Fruit fly (Drosophila melanogaster): ENCODE results near the gene CG11586.

The CG11586 gene

DNA sequence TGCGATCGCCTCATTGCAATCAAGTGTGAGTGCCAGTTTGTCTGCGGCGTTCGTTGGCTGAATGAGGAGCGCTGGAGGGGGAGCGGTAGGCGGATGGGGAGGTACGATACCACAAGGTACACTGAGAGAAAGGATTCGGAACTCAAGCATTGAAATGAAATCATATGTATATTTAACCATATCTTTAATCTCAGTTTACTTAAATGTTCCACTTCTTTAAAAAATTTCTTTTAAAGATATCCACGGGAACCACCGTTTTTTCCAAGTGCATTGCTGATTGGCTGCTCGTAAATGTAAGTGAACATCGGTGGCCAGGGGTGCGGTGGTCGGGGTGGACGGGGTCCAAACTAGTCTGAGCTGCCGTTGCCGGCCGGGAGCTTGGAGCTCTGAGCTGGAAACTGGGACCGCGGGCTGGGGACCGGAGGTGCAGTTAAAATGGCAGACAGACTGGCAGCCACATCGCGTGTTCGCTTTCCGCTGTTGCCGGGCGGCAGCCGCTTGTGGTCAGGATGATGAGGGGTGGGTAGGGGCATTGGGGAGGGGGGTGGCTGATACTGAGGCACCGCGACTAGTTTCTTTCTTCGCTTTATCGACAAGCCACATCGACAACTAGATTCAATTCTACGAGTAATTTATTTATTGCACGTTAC is 34.0 kb downstream of the CG11586 start (continued):
- TF ChIP-seq bigmax (GFP tag; optimal IDR thresholded peaks at IDR 0.05) (peak; percentile 38), CG1233 (GFP tag; optimal IDR thresholded peaks at IDR 0.05) (peak; percentile 88), gfzf (GFP tag; optimal IDR thresholded peaks at IDR 0.05) (peak; percentile 14), Atf3 (GFP tag; optimal IDR thresholded peaks at IDR 0.05) (peak; percentile 97), disco-r (GFP tag; optimal IDR thresholded peaks at IDR 0.05) (peak; percentile 87), stc (GFP tag; IDR thresholded peaks at IDR 0.05) (peak; percentile 97), BtbVII (GFP tag; optimal IDR thresholded peaks at IDR 0.05) (peak; percentile 90), Dref (GFP tag; IDR thresholded peaks at IDR 0.05) (no peak), sima (GFP tag; optimal IDR thresholded peaks at IDR 0.05) (peak; percentile 91), trh (GFP tag; optimal IDR thresholded peaks at IDR 0.05) (peak; percentile 89), Meics (GFP tag; optimal IDR thresholded peaks at IDR 0.05) (peak; percentile 82), psq (GFP tag; optimal IDR thresholded peaks at IDR 0.05) (peak; percentile 92), CG34224 (GFP tag; IDR thresholded peaks at IDR 0.05; ENCODE audit: partially characterized antibody) (no peak), CG2678 (tag; optimal IDR thresholded peaks at IDR 0.05) (peak; percentile 97), Hr51 (GFP tag; optimal IDR thresholded peaks at IDR 0.05) (peak; percentile 89 to 97), HLH54F (GFP tag; optimal IDR thresholded peaks at IDR 0.05) (peak; percentile 86), maf-S (GFP tag; optimal IDR thresholded peaks at IDR 0.05) (peak; percentile 91), gsb-n (tag; optimal IDR thresholded peaks at IDR 0.05) (peak; percentile 97), CG18599 (GFP tag; optimal IDR thresholded peaks at IDR 0.05) (peak; percentile 93), unpg (GFP tag; optimal IDR thresholded peaks at IDR 0.05) (peak; percentile 97), Lim3 (GFP tag; IDR thresholded peaks at IDR 0.05) (peak; percentile 96), Doc2 (GFP tag; IDR thresholded peaks at IDR 0.05) (peak; percentile 73; the same call in 1 of the 2 replicates), cad (GFP tag; optimal IDR thresholded peaks at IDR 0.05) (no peak), CG12155 (GFP tag; optimal IDR thresholded peaks at IDR 0.05) (peak; percentile 85), jumu (GFP tag; optimal IDR thresholded peaks at IDR 0.05) (peak; percentile 97), kni (GFP tag; optimal IDR thresholded peaks at IDR 0.05) (peak; percentile 96), CG10267 (tag; optimal IDR thresholded peaks at IDR 0.05) (peak; percentile 90), CG5245 (GFP tag; optimal IDR thresholded peaks at IDR 0.05) (peak; percentile 96), Rfx (GFP tag; IDR thresholded peaks at IDR 0.05) (peak; percentile 91), CG9727 (GFP tag; optimal IDR thresholded peaks at IDR 0.05) (peak; percentile 97), Lpt (GFP tag; optimal IDR thresholded peaks at IDR 0.05) (no peak), kah (GFP tag; optimal IDR thresholded peaks at IDR 0.05) (peak; percentile 96), ftz-f1 (GFP tag; optimal IDR thresholded peaks at IDR 0.05) (peak; percentile 78), nau (GFP tag; optimal IDR thresholded peaks at IDR 0.05) (peak; percentile 94), ATbp (GFP tag; optimal IDR thresholded peaks at IDR 0.05) (peak; percentile 99), B-H2 (GFP tag; optimal IDR thresholded peaks at IDR 0.05) (peak; percentile 77), Spps (tag; optimal IDR thresholded peaks at IDR 0.05) (peak; percentile 93), tup (GFP tag; optimal IDR thresholded peaks at IDR 0.05) (peak; percentile 91), nerfin-1 (tag; optimal IDR thresholded peaks at IDR 0.05) (peak; percentile 96), NFAT (GFP tag; IDR thresholded peaks at IDR 0.05) (peak; percentile 81), Dll (GFP tag; IDR thresholded peaks at IDR 0.05; ENCODE audit: partially characterized antibody) (no peak), wor (GFP tag; IDR thresholded peaks at IDR 0.05) (peak; percentile 95), CG32767 (GFP tag; IDR thresholded peaks at IDR 0.05) (peak; percentile 95), CG42726 (GFP tag; IDR thresholded peaks at IDR 0.05; ENCODE audit: partially characterized antibody) (no peak), CG1529 (GFP tag; optimal IDR thresholded peaks at IDR 0.05) (peak; percentile 98), ham (GFP tag; IDR thresholded peaks at IDR 0.05) (no peak), C15 (GFP tag; IDR thresholded peaks at IDR 0.05) (peak; percentile 90; the same call in 2 of the 3 replicates), Gug (GFP tag; IDR thresholded peaks at IDR 0.05) (peak; percentile 93), CG7839 (tag; optimal IDR thresholded peaks at IDR 0.05) (peak; percentile 97), CG8944 (GFP tag; optimal IDR thresholded peaks at IDR 0.05) (peak; percentile 93)

Measured in whole organism, embryonic.